Worm (Caenorhabditis elegans): ENCODE results near the gene T02D1.9.
A peak's percentile ranks its signal among the peaks of the same experiment; 100 is the strongest.

Gene T02D1.9

ce11 chrIV:17395910-17396309, 11.5 kb downstream of the T02D1.9 start, which contains the start of gene sru-15:
Gene sru-15 (plus strand): TSS chrIV:17396210.
- TF ChIP-seq aly-1 (tag; optimal IDR thresholded peaks at IDR 0.05) = no peak
- TF ChIP-seq pes-1 (GFP tag; IDR thresholded peaks at IDR 0.05) = no peak
- no peak for TF ChIP-seq sea-1 (GFP tag; conservative IDR thresholded peaks at IDR 0.05)

- no peak for TF ChIP-seq hmbx-1 (tag; optimal IDR thresholded peaks at IDR 0.05)
- TF ChIP-seq ceh-13 (GFP tag; optimal IDR thresholded peaks at IDR 0.05) = no peak
- TF ChIP-seq B0310.2 (tag; optimal IDR thresholded peaks at IDR 0.05) = no peak
- no peak for TF ChIP-seq flt-1 (GFP tag; IDR thresholded peaks at IDR 0.05)
- TF ChIP-seq sea-1 (GFP tag; conservative IDR thresholded peaks at IDR 0.05) = no peak
- TF ChIP-seq ceh-36 (tag; optimal IDR thresholded peaks at IDR 0.05) = no peak
- TF ChIP-seq aly-1 (tag; optimal IDR thresholded peaks at IDR 0.05) = no peak
- TF ChIP-seq pes-1 (GFP tag; IDR thresholded peaks at IDR 0.05) = no peak
- no peak for TF ChIP-seq tbx-11 (GFP tag; IDR thresholded peaks at IDR 0.05)
- TF ChIP-seq tra-4 (tag; optimal IDR thresholded peaks at IDR 0.05) = no peak
- no peak for TF ChIP-seq F13C5.2 (tag; optimal IDR thresholded peaks at IDR 0.05)
- no peak for TF ChIP-seq ets-7 (tag; optimal IDR thresholded peaks at IDR 0.05)
- no peak for TF ChIP-seq scrt-1 (GFP tag; IDR thresholded peaks at IDR 0.05)
- TF ChIP-seq hmg-4 (GFP tag; optimal IDR thresholded peaks at IDR 0.05) = no peak
- TF ChIP-seq tbx-37 (GFP tag; conservative IDR thresholded peaks at IDR 0.05) = no peak
- no peak for TF ChIP-seq ama-1 (optimal IDR thresholded peaks at IDR 0.05)
- no peak for TF ChIP-seq hnd-1 (tag; optimal IDR thresholded peaks at IDR 0.05)
Observed at ce11 chrIV:17387442-17387967, 19.9 kb downstream of the T02D1.9 start, which contains the start of gene T02D1.8. Gene T02D1.8 (minus strand): TSS chrIV:17387492.

- TF ChIP-seq hmbx-1 (tag; optimal IDR thresholded peaks at IDR 0.05) = no peak
- no peak for TF ChIP-seq hnd-1 (tag; optimal IDR thresholded peaks at IDR 0.05)
- TF ChIP-seq hmg-4 (GFP tag; optimal IDR thresholded peaks at IDR 0.05) = no peak
- no peak for TF ChIP-seq tra-4 (tag; optimal IDR thresholded peaks at IDR 0.05)
- TF ChIP-seq F13C5.2 (tag; optimal IDR thresholded peaks at IDR 0.05) = no peak
- no peak for TF ChIP-seq ceh-36 (tag; optimal IDR thresholded peaks at IDR 0.05)
- no peak for TF ChIP-seq pes-1 (GFP tag; IDR thresholded peaks at IDR 0.05)
- no peak for TF ChIP-seq B0310.2 (tag; optimal IDR thresholded peaks at IDR 0.05)
- TF ChIP-seq ama-1 (optimal IDR thresholded peaks at IDR 0.05) = no peak
- TF ChIP-seq flt-1 (GFP tag; IDR thresholded peaks at IDR 0.05) = no peak
- TF ChIP-seq ceh-13 (GFP tag; optimal IDR thresholded peaks at IDR 0.05) = no peak
- TF ChIP-seq ets-7 (tag; optimal IDR thresholded peaks at IDR 0.05) = no peak
- no peak for TF ChIP-seq aly-1 (tag; optimal IDR thresholded peaks at IDR 0.05)
- no peak for TF ChIP-seq scrt-1 (GFP tag; IDR thresholded peaks at IDR 0.05)
- no peak for TF ChIP-seq sea-1 (GFP tag; conservative IDR thresholded peaks at IDR 0.05)
- TF ChIP-seq tbx-11 (GFP tag; IDR thresholded peaks at IDR 0.05) = no peak
Observed at ce11 chrIV:17383046-17383445, 24.3 kb downstream of the T02D1.9 start, which contains the start of gene C30H6.12. Gene C30H6.12 (plus strand): TSS chrIV:17383346.

ce11 chrIV:17382029-17382428, 25.4 kb downstream of the T02D1.9 start, which contains the start of gene C30H6.8:
Gene C30H6.8 (plus strand): TSS chrIV:17382329.
- TF ChIP-seq hnd-1 (tag; optimal IDR thresholded peaks at IDR 0.05) = no peak
- no peak for TF ChIP-seq sea-1 (GFP tag; conservative IDR thresholded peaks at IDR 0.05)
- TF ChIP-seq tbx-11 (GFP tag; IDR thresholded peaks at IDR 0.05) = no peak
- TF ChIP-seq ceh-36 (tag; optimal IDR thresholded peaks at IDR 0.05) = no peak
- no peak for TF ChIP-seq F13C5.2 (tag; optimal IDR thresholded peaks at IDR 0.05)
- TF ChIP-seq B0310.2 (tag; optimal IDR thresholded peaks at IDR 0.05) = no peak
- no peak for TF ChIP-seq pes-1 (GFP tag; IDR thresholded peaks at IDR 0.05)
- TF ChIP-seq hmbx-1 (tag; optimal IDR thresholded peaks at IDR 0.05) = no peak
- TF ChIP-seq tra-4 (tag; optimal IDR thresholded peaks at IDR 0.05) = no peak
- no peak for TF ChIP-seq aly-1 (tag; optimal IDR thresholded peaks at IDR 0.05)
- TF ChIP-seq ets-7 (tag; optimal IDR thresholded peaks at IDR 0.05) = no peak
- no peak for TF ChIP-seq flt-1 (GFP tag; IDR thresholded peaks at IDR 0.05)
- no peak for TF ChIP-seq tbx-37 (GFP tag; conservative IDR thresholded peaks at IDR 0.05)
- TF ChIP-seq ceh-13 (GFP tag; optimal IDR thresholded peaks at IDR 0.05) = no peak
- no peak for TF ChIP-seq scrt-1 (GFP tag; IDR thresholded peaks at IDR 0.05)
- no peak for TF ChIP-seq ama-1 (optimal IDR thresholded peaks at IDR 0.05)

- TF ChIP-seq tbx-11 (GFP tag; IDR thresholded peaks at IDR 0.05) (no peak), aly-1 (tag; optimal IDR thresholded peaks at IDR 0.05) (no peak), flt-1 (GFP tag; IDR thresholded peaks at IDR 0.05) (no peak), F13C5.2 (tag; optimal IDR thresholded peaks at IDR 0.05) (peak; percentile 32), ama-1 (optimal IDR thresholded peaks at IDR 0.05) (no peak)
Observed at ce11 chrIV:17380061-17380680, 27.2 kb downstream of the T02D1.9 start, which contains the start of the genes C30H6.9 and dlat-2. Gene C30H6.9 (minus strand): TSS chrIV:17380170. Gene dlat-2 (plus strand): TSS chrIV:17380626.

ce11 chrIV:17376127-17376526, 31.3 kb downstream of the T02D1.9 start, which contains the start of gene haf-1:
Gene haf-1 (plus strand): TSS chrIV:17376427.
- TF ChIP-seq ceh-36 (tag; optimal IDR thresholded peaks at IDR 0.05) = no peak
- no peak for TF ChIP-seq scrt-1 (GFP tag; IDR thresholded peaks at IDR 0.05)
- TF ChIP-seq sea-1 (GFP tag; conservative IDR thresholded peaks at IDR 0.05) = no peak
- no peak for TF ChIP-seq hmbx-1 (tag; optimal IDR thresholded peaks at IDR 0.05)
- TF ChIP-seq pes-1 (GFP tag; IDR thresholded peaks at IDR 0.05) = no peak
- TF ChIP-seq tra-4 (tag; optimal IDR thresholded peaks at IDR 0.05) = no peak
- no peak for TF ChIP-seq tbx-11 (GFP tag; IDR thresholded peaks at IDR 0.05)
- TF ChIP-seq hmg-4 (GFP tag; optimal IDR thresholded peaks at IDR 0.05) = no peak
- no peak for TF ChIP-seq B0310.2 (tag; optimal IDR thresholded peaks at IDR 0.05)
- no peak for TF ChIP-seq F13C5.2 (tag; optimal IDR thresholded peaks at IDR 0.05)
- no peak for TF ChIP-seq flt-1 (GFP tag; IDR thresholded peaks at IDR 0.05)

ce11 chrIV:17371469-17371868, 35.9 kb downstream of the T02D1.9 start, which contains the start of gene C30H6.5:
Gene C30H6.5 (plus strand): TSS chrIV:17371769.
- no peak for TF ChIP-seq pes-1 (GFP tag; IDR thresholded peaks at IDR 0.05)
- no peak for TF ChIP-seq tbx-37 (GFP tag; conservative IDR thresholded peaks at IDR 0.05)
- no peak for TF ChIP-seq hmbx-1 (tag; optimal IDR thresholded peaks at IDR 0.05)
- no peak for TF ChIP-seq F13C5.2 (tag; optimal IDR thresholded peaks at IDR 0.05)
- no peak for TF ChIP-seq flt-1 (GFP tag; IDR thresholded peaks at IDR 0.05)
